Fruit fly (Drosophila melanogaster) whole organism, prepupa: ENCODE measurements around the gene EMC10.

ENCODE experiments used
- CG1621 ChIP-seq: fragments of 200-800 bp; sonication (Bioruptor generic); optimal IDR thresholded peaks from 3 replicates; lab custom pipeline; 2018; ENCODE audit warnings: missing biosample characterization, mild to moderate bottlenecking, missing genetic modification characterization
- CG34406 ChIP-seq: fragments of 200-800 bp; sonication (Bioruptor generic); optimal IDR thresholded peaks from 3 replicates; lab custom pipeline; 2016; ENCODE audit warnings: missing biosample characterization, missing genetic modification characterization
- CG6792 ChIP-seq: fragments of 200-800 bp; sonication (Bioruptor generic); optimal IDR thresholded peaks from 3 replicates; lab custom pipeline; 2016; ENCODE audit warnings: missing biosample characterization, missing genetic modification characterization
- Eip93F ChIP-seq: fragments of 200-800 bp; sonication (Bioruptor generic); optimal IDR thresholded peaks from 2 replicates; lab custom pipeline; 2016; ENCODE audit warnings: missing biosample characterization, mild to moderate bottlenecking, missing genetic modification characterization
- Gug ChIP-seq: fragments of 200-800 bp; sonication (Bioruptor generic); IDR thresholded peaks from 2 replicates; pipeline ENCODE4 v1.3.6; 2022; ENCODE audit warnings: missing biosample characterization, missing genetic modification characterization
- OdsH ChIP-seq: fragments of 200-800 bp; sonication (Bioruptor generic); optimal IDR thresholded peaks from 3 replicates; lab custom pipeline; 2016; ENCODE audit warnings: missing biosample characterization, missing genetic modification characterization
- Sox14 ChIP-seq: fragments of 200-800 bp; sonication (Bioruptor generic); optimal IDR thresholded peaks from 3 replicates; lab custom pipeline; 2016; ENCODE audit warnings: missing biosample characterization, missing genetic modification characterization

- TF ChIP-seq OdsH (GFP tag; lab: Kevin White, UChicago) (no peak), Eip93F (no peak), Gug (GFP tag; lab: Robert Waterston, UW) (no peak), CG1621 (tag; lab: Kevin White, UChicago) (no peak), Sox14 (GFP tag; lab: Kevin White, UChicago) (no peak), CG6792 (GFP tag; lab: Kevin White, UChicago) (no peak), CG34406 (GFP tag; lab: Kevin White, UChicago) (no peak)
These were observed 8.8 kb upstream of the EMC10 start, which contains the start of gene CG7634 for dm6 chr3L:21565126-21565525.
